Worm (Caenorhabditis elegans) whole organism, late embryonic: Measurements from ENCODE around the gene cest-25.

ENCODE experiments used
- C08G9.2 ChIP-seq: sonication (generic microtip); optimal IDR thresholded peaks from 2 replicates; lab custom pipeline; 2016; ENCODE audit warnings: mild to moderate bottlenecking, missing genetic modification characterization, moderate library complexity, missing compliant biosample characterization
- F13H6.1 ChIP-seq: sonication (generic microtip); optimal IDR thresholded peaks from 2 replicates; lab custom pipeline; 2016; ENCODE audit warnings: missing genetic modification characterization, missing compliant biosample characterization
- K09A11.1 ChIP-seq: sonication (generic microtip); optimal IDR thresholded peaks from 2 replicates; lab custom pipeline; 2017; ENCODE audit warnings: antibody characterized with exemption, mild to moderate bottlenecking, missing genetic modification characterization, missing compliant biosample characterization; ENCODE audit not compliant: insufficient read depth
- T23F11.4 ChIP-seq: fragments of 200-800 bp; sonication (Bioruptor generic); optimal IDR thresholded peaks from 2 replicates; lab custom pipeline; 2018; ENCODE audit warnings: mild to moderate bottlenecking, missing genetic modification characterization, missing compliant biosample characterization
- Y22D7AL.16 ChIP-seq: sonication (generic microtip); optimal IDR thresholded peaks from 2 replicates; lab custom pipeline; 2016; ENCODE audit warnings: missing genetic modification characterization, missing compliant biosample characterization
- ahr-1 ChIP-seq: sonication (generic microtip); optimal IDR thresholded peaks from 2 replicates; lab custom pipeline; 2016; ENCODE audit warnings: missing genetic modification characterization, missing compliant biosample characterization
- ceh-14 ChIP-seq: sonication (generic microtip); optimal IDR thresholded peaks from 2 replicates; lab custom pipeline; 2016; ENCODE audit warnings: missing genotype, missing genetic modification characterization, missing compliant biosample characterization
- ceh-19 ChIP-seq: fragments of 200-800 bp; sonication (Bioruptor generic); optimal IDR thresholded peaks from 2 replicates; lab custom pipeline; 2018; ENCODE audit warnings: mild to moderate bottlenecking, missing genetic modification characterization, missing compliant biosample characterization
- ceh-2 ChIP-seq: sonication (generic microtip); optimal IDR thresholded peaks from 2 replicates; lab custom pipeline; 2016; ENCODE audit warnings: missing genotype, missing genetic modification characterization, missing compliant biosample characterization
- ceh-22 ChIP-seq: sonication (generic microtip); optimal IDR thresholded peaks from 2 replicates; lab custom pipeline; 2017; ENCODE audit warnings: missing biosample characterization, missing genetic modification characterization
- ceh-24 ChIP-seq: sonication (generic microtip); optimal IDR thresholded peaks from 2 replicates; lab custom pipeline; 2016; ENCODE audit warnings: mild to moderate bottlenecking, missing genetic modification characterization, missing compliant biosample characterization
- ceh-31 ChIP-seq: sonication (generic microtip); optimal IDR thresholded peaks from 2 replicates; lab custom pipeline; 2016; ENCODE audit warnings: missing genetic modification characterization, missing compliant biosample characterization
- ceh-48 ChIP-seq: sonication (generic microtip); optimal IDR thresholded peaks from 2 replicates; lab custom pipeline; 2016; ENCODE audit warnings: missing genetic modification characterization, inconsistent platforms, missing compliant biosample characterization
- ceh-6 ChIP-seq: fragments of 200-800 bp; sonication (Bioruptor generic); optimal IDR thresholded peaks from 2 replicates; lab custom pipeline; 2018; ENCODE audit warnings: mild to moderate bottlenecking, missing genetic modification characterization, missing compliant biosample characterization
- ceh-9 ChIP-seq: sonication (generic microtip); optimal IDR thresholded peaks from 2 replicates; lab custom pipeline; 2016; ENCODE audit warnings: mild to moderate bottlenecking, missing genetic modification characterization, inconsistent platforms, missing compliant biosample characterization
- che-1 ChIP-seq: sonication (generic microtip); optimal IDR thresholded peaks from 2 replicates; lab custom pipeline; 2016; ENCODE audit warnings: mild to moderate bottlenecking, missing genetic modification characterization, missing compliant biosample characterization
- dmd-4 ChIP-seq: sonication (generic microtip); optimal IDR thresholded peaks from 2 replicates; lab custom pipeline; 2016; ENCODE audit warnings: borderline replicate concordance, missing genetic modification characterization, missing compliant biosample characterization
- elt-2 ChIP-seq: sonication (generic microtip); optimal IDR thresholded peaks from 2 replicates; lab custom pipeline; 2016; ENCODE audit warnings: missing genetic modification reagents, missing genetic modification characterization, missing compliant biosample characterization
- ets-4 ChIP-seq: sonication (generic microtip); optimal IDR thresholded peaks from 2 replicates; lab custom pipeline; 2016; ENCODE audit warnings: missing genetic modification characterization, missing compliant biosample characterization
- fkh-10 ChIP-seq: fragments of 150-350 bp; optimal IDR thresholded peaks from 2 replicates; lab custom pipeline; 2014; ENCODE audit warnings: missing biosample characterization, missing genetic modification reagents, missing genetic modification characterization
- fkh-6 ChIP-seq: sonication (generic microtip); optimal IDR thresholded peaks from 2 replicates; lab custom pipeline; 2016; ENCODE audit warnings: missing genetic modification characterization, missing compliant biosample characterization
- gmeb-2 ChIP-seq: sonication (generic microtip); optimal IDR thresholded peaks from 2 replicates; lab custom pipeline; 2016; ENCODE audit warnings: missing genetic modification characterization, inconsistent platforms, missing compliant biosample characterization
- hlh-13 ChIP-seq: fragments of 200-800 bp; sonication (Bioruptor generic); optimal IDR thresholded peaks from 2 replicates; lab custom pipeline; 2018; ENCODE audit warnings: mild to moderate bottlenecking, missing genetic modification characterization, missing compliant biosample characterization
- hlh-15 ChIP-seq: sonication (generic microtip); optimal IDR thresholded peaks from 2 replicates; lab custom pipeline; 2016; ENCODE audit warnings: missing genetic modification characterization, missing compliant biosample characterization
- hlh-30 ChIP-seq: sonication (generic microtip); optimal IDR thresholded peaks from 2 replicates; lab custom pipeline; 2017; ENCODE audit warnings: antibody characterized with exemption, missing genetic modification characterization, missing compliant biosample characterization; ENCODE audit not compliant: insufficient read depth
- hlh-8 ChIP-seq: sonication (generic microtip); optimal IDR thresholded peaks from 2 replicates; lab custom pipeline; 2016; ENCODE audit warnings: missing genotype, missing genetic modification characterization, missing compliant biosample characterization
- lim-6 ChIP-seq: sonication (generic microtip); optimal IDR thresholded peaks from 2 replicates; lab custom pipeline; 2016; ENCODE audit warnings: missing genetic modification characterization, missing compliant biosample characterization
- lin-11 ChIP-seq: fragments of 200-800 bp; sonication (Bioruptor generic); optimal IDR thresholded peaks from 2 replicates; lab custom pipeline; 2018; ENCODE audit warnings: mild to moderate bottlenecking, missing genetic modification characterization, missing compliant biosample characterization
- mec-3 ChIP-seq: sonication (generic microtip); optimal IDR thresholded peaks from 2 replicates; lab custom pipeline; 2016; ENCODE audit warnings: borderline replicate concordance, missing genetic modification characterization, missing compliant biosample characterization
- nfya-1 ChIP-seq: sonication (generic microtip); optimal IDR thresholded peaks from 2 replicates; lab custom pipeline; 2017; ENCODE audit warnings: missing genetic modification characterization, mild to moderate bottlenecking, missing compliant biosample characterization, antibody characterized with exemption, moderate library complexity
- nhr-11 ChIP-seq: fragments of 150-350 bp; optimal IDR thresholded peaks from 2 replicates; lab custom pipeline; 2014; ENCODE audit warnings: missing biosample characterization, missing genetic modification characterization
- nhr-232 ChIP-seq: sonication (generic microtip); optimal IDR thresholded peaks from 2 replicates; lab custom pipeline; 2016; ENCODE audit warnings: missing genetic modification characterization, missing compliant biosample characterization
- npax-4 ChIP-seq: sonication (generic microtip); optimal IDR thresholded peaks from 2 replicates; lab custom pipeline; 2016; ENCODE audit warnings: missing genetic modification characterization, missing compliant biosample characterization
- odd-2 ChIP-seq: sonication (generic microtip); optimal IDR thresholded peaks from 2 replicates; lab custom pipeline; 2017; ENCODE audit warnings: antibody characterized with exemption, mild to moderate bottlenecking, missing genetic modification characterization, missing compliant biosample characterization
- pag-3 ChIP-seq: sonication (generic microtip); optimal IDR thresholded peaks from 2 replicates; lab custom pipeline; 2016; ENCODE audit warnings: missing compliant biosample characterization, missing genetic modification characterization, borderline replicate concordance
- pat-9 ChIP-seq: fragments of 200-800 bp; sonication (Bioruptor generic); optimal IDR thresholded peaks from 2 replicates; lab custom pipeline; 2018; ENCODE audit warnings: mild to moderate bottlenecking, missing genetic modification characterization, moderate library complexity, missing compliant biosample characterization
- pha-2 ChIP-seq: sonication (generic microtip); optimal IDR thresholded peaks from 2 replicates; lab custom pipeline; 2017; ENCODE audit warnings: mild to moderate bottlenecking, missing genetic modification characterization, missing compliant biosample characterization
- pqm-1 ChIP-seq: sonication (generic microtip); optimal IDR thresholded peaks from 2 replicates; lab custom pipeline; 2016; ENCODE audit warnings: missing genetic modification characterization, missing compliant biosample characterization
- ref-2 ChIP-seq: sonication (generic microtip); optimal IDR thresholded peaks from 2 replicates; lab custom pipeline; 2016; ENCODE audit warnings: missing genetic modification characterization, missing compliant biosample characterization
- sdc-2 ChIP-seq: sonication (generic microtip); optimal IDR thresholded peaks from 2 replicates; lab custom pipeline; 2016; ENCODE audit warnings: missing genotype, missing genetic modification characterization, missing compliant biosample characterization
- sox-2 ChIP-seq: fragments of 200-800 bp; sonication (Bioruptor generic); IDR thresholded peaks from 2 replicates; pipeline ENCODE4 v1.3.6; 2022; ENCODE audit warnings: missing genetic modification reagents, missing genetic modification characterization, missing compliant biosample characterization
- sox-4 ChIP-seq: sonication (generic microtip); optimal IDR thresholded peaks from 2 replicates; lab custom pipeline; 2017; ENCODE audit warnings: mild to moderate bottlenecking, missing genetic modification characterization, inconsistent platforms, missing compliant biosample characterization
- unc-3 ChIP-seq, 2 experiments: fragments of 200-800 bp in 1 of 2; sonication (Bioruptor generic) in 1 of 2; sonication (generic microtip) in 1 of 2; conservative IDR thresholded peaks in 1 of 2; optimal IDR thresholded peaks in 1 of 2; 2 replicates each; pipeline versions ENCODE4 v1.3.6 to Lab custom; 2016 to 2022; ENCODE audit warnings: missing compliant biosample characterization in 2 of 2, missing genetic modification characterization in 2 of 2, missing genetic modification reagents in 1 of 2
- unc-42 ChIP-seq: sonication (generic microtip); optimal IDR thresholded peaks from 2 replicates; lab custom pipeline; 2016; ENCODE audit warnings: missing genotype, missing genetic modification characterization, missing compliant biosample characterization
- unc-86 ChIP-seq: sonication (generic microtip); optimal IDR thresholded peaks from 2 replicates; lab custom pipeline; 2016; ENCODE audit warnings: missing genetic modification characterization, missing compliant biosample characterization

cest-25 gene

ce11 chrIII:2739469-2739868 lies at the start of gene cest-25:
Gene cest-25 (minus strand): TSS chrIII:2739531.
- TF ChIP-seq C08G9.2 (no peak), elt-2 (peak; percentile 56)

- TF ChIP-seq ref-2, result no peak
- no peak for TF ChIP-seq mec-3
- no peak for TF ChIP-seq nhr-232 (tag; lab: Kevin White, UChicago)
- no peak for TF ChIP-seq npax-4 (tag; lab: Kevin White, UChicago)
- no peak for TF ChIP-seq ceh-2 (tag; lab: Kevin White, UChicago)
- TF ChIP-seq ceh-22 (tag; lab: Kevin White, UChicago), result no peak
- no peak for TF ChIP-seq unc-86 (tag; lab: Kevin White, UChicago)
- TF ChIP-seq lin-11, result no peak
- TF ChIP-seq T23F11.4, result no peak
- no peak for TF ChIP-seq sox-4 (tag; lab: Kevin White, UChicago)
- TF ChIP-seq pat-9 (tag; lab: Kevin White, UChicago), result no peak
- TF ChIP-seq ceh-6 (GFP tag; lab: Kevin White, UChicago), result no peak
- TF ChIP-seq ceh-48 (tag; lab: Kevin White, UChicago), result no peak
Measured at ce11 chrIII:2787979-2788491, 48.7 kb upstream of the cest-25 start, which contains the start of gene tbcc-1. Gene tbcc-1 (plus strand): TSS chrIII:2788441.

ce11 chrIII:2786740-2787139 lies 47.4 kb upstream of the cest-25 start, which contains the start of gene nduc-2:
Gene nduc-2 (plus strand): TSS chrIII:2786852.
- TF ChIP-seq hlh-13 (GFP tag; lab: Kevin White, UChicago) (no peak), ceh-19 (GFP tag; lab: Kevin White, UChicago) (no peak), dmd-4 (no peak), lin-11 (no peak), npax-4 (tag; lab: Kevin White, UChicago) (no peak)

ce11 chrIII:2785840-2786239 lies 46.5 kb upstream of the cest-25 start, which contains the start of gene Y71H2AM.20:
Gene Y71H2AM.20 (minus strand): TSS chrIII:2785948.
- TF ChIP-seq hlh-8 (no peak), ets-4 (tag; lab: Kevin White, UChicago) (peak; percentile 79), che-1 (tag; lab: Kevin White, UChicago) (no peak), pat-9 (tag; lab: Kevin White, UChicago) (peak; percentile 22), unc-42 (tag; lab: Kevin White, UChicago) (peak; percentile 96), ceh-48 (tag; lab: Kevin White, UChicago) (peak; percentile 93), F13H6.1 (peak; percentile 13), T23F11.4 (no peak), nhr-232 (tag; lab: Kevin White, UChicago) (no peak), gmeb-2 (tag; lab: Kevin White, UChicago) (no peak), odd-2 (tag; lab: Kevin White, UChicago) (no peak), ceh-31 (peak; percentile 91), ahr-1 (tag; lab: Kevin White, UChicago) (peak; percentile 8), ceh-14 (tag; lab: Kevin White, UChicago) (peak; percentile 81), unc-3 (GFP tag; conservative IDR thresholded peaks at IDR 0.05; lab: Robert Waterston, UW) (peak; percentile 39; the same call in 1 of the 2 replicates), unc-3 (tag; optimal IDR thresholded peaks at IDR 0.05; lab: Kevin White, UChicago) (peak; percentile 53), elt-2 (peak; percentile 72), pha-2 (tag; lab: Kevin White, UChicago) (no peak), sdc-2 (tag; lab: Kevin White, UChicago) (no peak), fkh-10 (peak; percentile 76), lim-6 (tag; lab: Kevin White, UChicago) (peak; percentile 67), fkh-6 (tag; lab: Kevin White, UChicago) (no peak), nhr-11 (tag; lab: Kevin White, UChicago) (no peak), pqm-1 (peak; percentile 19), ceh-9 (tag; lab: Kevin White, UChicago) (no peak), nfya-1 (peak; percentile 95), Y22D7AL.16 (tag; lab: Kevin White, UChicago) (no peak), ceh-24 (no peak), sox-4 (tag; lab: Kevin White, UChicago) (no peak), ceh-2 (tag; lab: Kevin White, UChicago) (peak; percentile 51), hlh-15 (tag; lab: Kevin White, UChicago) (no peak), C08G9.2 (peak; percentile 38), hlh-30 (peak; percentile 54), sox-2 (GFP tag; lab: Robert Waterston, UW) (peak; percentile 66), pag-3 (tag; lab: Kevin White, UChicago) (no peak), K09A11.1 (tag; lab: Kevin White, UChicago) (peak; percentile 73)
